Fruit fly (Drosophila melanogaster) ovary, adult (tissue): ENCODE data around the gene Galk.

Source experiments
- CG17801 ChIP-seq: fragments of 200-800 bp; optimal IDR thresholded peaks from 2 replicates; lab custom pipeline; 2019; ENCODE audit warnings: missing biosample characterization, mild to moderate bottlenecking, missing genetic modification characterization, moderate library complexity; ENCODE audit not compliant: partially characterized antibody

The Galk gene

DNA sequence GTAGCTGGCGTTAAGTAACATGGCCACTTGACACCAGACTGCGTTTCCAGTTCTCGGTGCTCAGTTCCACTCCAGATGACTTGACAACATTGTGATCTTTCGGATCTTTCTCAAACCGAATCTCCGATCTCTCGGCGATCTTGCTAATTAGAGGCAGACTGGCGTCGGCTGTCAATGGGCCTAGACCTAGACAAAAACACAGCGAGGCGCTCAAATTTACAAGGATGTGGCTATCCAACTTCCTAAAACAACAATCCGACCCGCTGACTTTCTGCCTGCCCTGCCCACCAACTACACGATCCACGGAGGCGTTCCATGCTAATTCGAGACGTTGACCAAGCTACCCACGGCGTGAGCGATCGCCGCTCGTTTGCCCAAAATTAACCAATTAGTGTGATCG, 27.9 kb upstream of the Galk start:
- no peak for TF ChIP-seq CG17801 (GFP tag; lab: Kevin White, UChicago)

DNA sequence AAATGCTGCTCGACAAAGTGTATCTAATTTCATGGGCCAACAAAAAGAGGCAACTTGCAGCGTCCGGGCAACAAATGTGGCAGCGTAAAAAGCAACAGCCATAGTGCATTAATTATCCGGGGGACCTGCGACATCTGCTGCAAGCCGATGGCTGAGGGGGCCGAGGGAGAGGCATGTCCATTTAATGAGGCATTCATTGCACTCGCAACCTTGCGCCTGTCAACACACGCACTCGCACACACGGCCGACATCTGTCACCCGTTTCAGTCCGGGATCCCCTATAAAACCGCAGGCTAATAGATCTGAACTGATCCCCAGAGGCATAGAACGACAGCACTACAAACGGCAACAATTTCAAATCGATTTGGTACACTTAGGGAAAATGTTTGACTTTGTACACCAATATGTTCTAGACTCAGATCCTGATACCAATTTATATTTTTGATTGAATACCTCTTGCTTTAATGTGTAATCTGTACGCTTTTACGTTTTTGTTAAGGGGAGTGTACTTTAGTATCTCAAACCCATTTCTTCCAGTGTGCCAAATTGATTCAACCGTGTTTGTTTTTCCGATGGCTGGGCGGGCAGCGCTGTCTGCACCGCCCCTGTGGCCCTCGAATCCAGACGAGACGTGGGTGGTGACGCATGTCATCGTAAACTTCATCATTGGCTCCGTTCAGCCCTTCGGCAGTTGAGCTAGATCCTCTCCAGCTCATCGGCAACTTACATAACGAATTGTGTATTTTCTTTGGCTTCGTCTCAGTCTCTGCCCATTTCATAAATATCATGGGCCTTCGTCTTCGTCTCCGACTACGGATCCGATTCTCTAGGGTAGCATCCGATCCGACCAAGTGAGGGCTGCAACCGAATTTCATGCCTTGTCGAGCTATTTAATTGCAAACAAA, 25.8 kb upstream of the Galk start:
- no peak for TF ChIP-seq CG17801 (GFP tag; lab: Kevin White, UChicago)

DNA sequence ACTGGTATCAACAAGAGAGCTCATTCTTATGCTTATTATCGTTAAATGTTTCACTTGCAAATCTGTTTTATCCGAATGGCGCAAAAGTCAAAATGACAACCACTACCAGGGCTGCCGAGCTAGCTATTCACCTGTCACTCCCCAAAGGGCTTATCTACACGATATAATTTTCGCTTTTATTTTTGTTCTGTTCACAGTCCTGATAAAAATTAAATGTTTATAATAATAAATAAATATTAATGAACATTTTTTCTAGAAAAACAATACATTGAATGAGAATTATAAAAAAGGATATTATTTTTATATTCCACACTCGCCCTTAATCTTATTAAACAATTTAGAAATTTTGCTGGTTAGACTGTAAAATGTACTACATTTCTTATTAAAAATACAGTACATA, 23.8 kb upstream of the Galk start, which contains the start of gene CG5194:
CG5194 (minus strand) TSS at position 101 of the 400 bp plus-strand sequence.
- TF ChIP-seq CG17801 (GFP tag; lab: Kevin White, UChicago): no peak

DNA sequence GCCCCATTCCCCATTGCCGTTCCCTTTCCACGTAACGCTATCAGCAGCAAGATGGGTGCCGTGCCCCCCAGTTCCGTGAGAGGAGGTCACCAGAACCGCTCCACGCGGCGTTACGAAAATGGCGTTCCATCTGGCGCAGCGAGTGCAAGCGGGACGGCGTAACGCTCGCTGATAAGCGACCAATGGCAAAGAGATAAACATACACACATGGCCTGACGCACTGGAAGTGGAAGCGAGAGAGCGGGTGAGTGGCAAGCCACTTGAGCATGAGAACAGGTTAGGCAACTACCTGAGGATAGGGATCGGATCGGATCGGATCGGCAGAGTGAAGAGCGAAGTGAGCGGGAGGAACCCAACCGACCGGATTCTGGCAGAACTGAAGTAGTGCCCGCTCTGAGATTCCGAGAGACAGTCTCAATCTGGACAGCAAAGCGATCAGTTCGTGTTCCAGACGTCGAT, 18.9 kb upstream of the Galk start, which contains the start of gene Doc3:
Doc3 (plus strand) TSS at position 409 of the 459 bp plus-strand sequence.
- no peak for TF ChIP-seq CG17801 (GFP tag; lab: Kevin White, UChicago)

DNA sequence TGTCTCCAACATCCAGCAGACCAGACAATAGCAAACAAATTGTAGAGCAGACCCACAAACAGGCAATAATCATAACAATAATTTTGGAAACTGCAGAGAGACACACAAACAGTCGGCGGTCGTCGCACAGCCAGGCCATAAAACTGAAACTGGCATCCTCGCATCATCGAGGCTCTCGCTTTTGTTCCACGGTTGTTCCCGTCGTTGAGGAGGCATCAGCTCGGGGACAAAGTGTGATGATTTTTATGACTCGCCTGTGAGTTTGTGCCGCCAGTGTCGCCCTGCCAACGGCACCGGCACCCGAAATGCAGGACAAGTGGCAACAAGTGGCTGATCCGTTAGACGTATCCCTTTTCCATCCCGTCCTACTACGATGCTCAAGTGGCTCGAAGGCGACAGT, 17.5 kb upstream of the Galk start:
- no peak for TF ChIP-seq CG17801 (GFP tag; lab: Kevin White, UChicago)

DNA sequence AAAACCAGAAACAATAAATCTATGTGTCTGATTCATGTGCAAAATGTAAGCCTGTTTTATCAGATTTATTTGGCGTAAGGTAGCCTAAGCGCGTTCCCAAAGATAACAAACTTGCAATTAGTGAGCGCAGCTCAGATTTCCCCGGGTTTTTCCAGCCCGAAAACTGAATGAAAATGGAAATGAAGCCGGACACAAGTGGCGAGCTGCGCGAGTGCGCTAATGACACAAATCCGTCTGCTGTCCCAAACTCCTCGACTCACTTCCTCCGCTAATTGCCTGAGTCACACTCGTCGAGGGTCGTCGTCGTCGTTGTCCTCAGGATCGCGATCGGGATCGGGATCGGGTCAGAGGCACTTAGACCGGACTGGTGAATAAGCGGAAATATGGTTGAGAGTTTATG, 16.6 kb upstream of the Galk start:
- no peak for TF ChIP-seq CG17801 (GFP tag; lab: Kevin White, UChicago)

DNA sequence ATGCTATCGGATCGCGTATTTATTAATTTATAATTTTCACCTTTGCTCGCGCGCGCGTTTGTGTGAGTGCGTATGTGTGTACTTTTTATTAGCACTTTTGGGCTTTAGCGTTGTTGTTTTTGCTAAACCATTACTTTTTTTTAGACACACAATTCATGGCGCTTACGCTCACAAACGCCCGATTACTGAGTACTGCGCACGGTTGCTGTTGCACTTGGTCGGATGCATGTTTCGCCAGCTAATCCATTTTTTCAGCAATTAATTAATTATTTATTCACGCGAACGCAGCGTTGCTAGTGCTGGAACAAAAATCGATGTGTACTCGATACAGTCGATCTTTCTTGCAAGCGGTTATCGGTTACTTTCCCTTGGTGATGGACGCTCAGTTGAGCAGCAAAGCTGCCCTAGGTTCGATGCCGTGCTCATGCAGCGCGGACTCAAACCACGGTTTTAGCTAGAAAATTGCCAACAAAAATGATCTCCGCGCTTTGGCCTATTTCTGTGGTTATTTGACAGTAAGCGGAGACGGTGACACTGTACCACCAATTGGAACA, 11.9 kb upstream of the Galk start, which contains the start of the genes smg and CG5087:
smg (minus strand) TSS at position 304 of the 554 bp plus-strand sequence.
CG5087 (plus strand) TSS at position 499 of the 554 bp plus-strand sequence.
- peak; percentile 43 for TF ChIP-seq CG17801 (GFP tag; lab: Kevin White, UChicago)

DNA sequence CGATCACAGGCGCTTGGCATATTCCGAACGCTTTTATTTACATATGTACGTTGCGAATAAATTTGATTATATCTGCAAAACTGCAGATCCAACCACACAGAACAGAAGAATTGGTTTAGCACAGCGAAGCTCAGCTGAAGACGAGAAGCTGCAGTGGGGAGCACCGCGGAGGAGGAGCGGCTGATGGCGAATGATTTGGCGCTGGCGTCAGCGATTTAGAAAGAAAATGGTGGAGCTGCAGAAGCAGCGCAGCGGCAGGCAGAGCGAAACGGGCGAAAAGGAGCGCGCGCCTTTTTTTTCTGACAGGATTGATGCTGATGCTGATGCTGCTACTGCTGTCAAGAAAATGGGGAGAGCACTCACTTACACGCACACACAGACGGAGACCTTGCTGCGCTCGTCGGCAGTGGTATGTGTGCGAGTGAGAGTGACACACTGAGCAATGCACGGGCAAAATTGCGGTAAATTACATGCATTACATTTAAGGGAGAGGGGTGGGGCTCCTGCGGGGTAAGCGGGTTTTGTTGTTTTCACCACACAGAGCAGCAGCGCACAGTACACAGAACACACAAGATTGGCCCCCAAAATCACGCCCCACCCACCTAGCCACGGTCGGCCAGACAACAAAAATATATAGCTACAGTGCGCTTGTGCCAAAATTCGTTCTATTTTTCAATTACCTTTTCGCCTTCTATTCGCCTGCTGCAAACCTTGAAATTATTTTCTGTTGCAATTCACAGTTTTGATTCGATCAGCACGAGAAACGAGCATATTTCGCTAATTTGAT, 11.2 kb upstream of the Galk start:
- TF ChIP-seq CG17801 (GFP tag; lab: Kevin White, UChicago): no peak

DNA sequence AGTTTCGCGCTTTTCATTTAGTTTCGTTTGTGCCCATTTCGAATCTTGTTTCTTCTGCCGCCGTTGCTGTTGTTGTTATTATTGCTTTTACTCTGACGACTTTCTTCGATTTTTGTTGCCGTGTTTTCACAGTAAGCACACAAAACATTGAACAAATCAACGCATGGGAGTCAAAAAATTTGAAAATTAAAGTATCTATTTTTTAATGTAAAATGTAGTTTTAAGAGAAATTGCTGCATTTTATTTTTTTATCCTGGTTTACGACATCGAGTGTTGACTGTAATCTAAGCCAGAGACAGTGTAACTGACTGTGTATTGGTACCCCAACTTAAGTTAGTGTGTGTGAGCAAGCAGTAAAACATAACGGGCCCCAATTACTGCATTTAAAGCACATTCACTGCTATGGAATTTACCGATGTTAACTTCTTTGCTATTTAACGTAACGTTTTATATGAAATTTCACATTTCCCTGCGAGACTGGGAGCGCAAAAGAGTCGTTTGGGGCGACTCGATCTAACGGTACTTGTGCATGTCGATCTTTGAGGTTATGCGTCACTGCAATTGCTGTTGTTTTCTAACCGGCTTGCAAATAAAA, 10.4 kb upstream of the Galk start:
- peak; percentile 97 for TF ChIP-seq CG17801 (GFP tag; lab: Kevin White, UChicago)

DNA sequence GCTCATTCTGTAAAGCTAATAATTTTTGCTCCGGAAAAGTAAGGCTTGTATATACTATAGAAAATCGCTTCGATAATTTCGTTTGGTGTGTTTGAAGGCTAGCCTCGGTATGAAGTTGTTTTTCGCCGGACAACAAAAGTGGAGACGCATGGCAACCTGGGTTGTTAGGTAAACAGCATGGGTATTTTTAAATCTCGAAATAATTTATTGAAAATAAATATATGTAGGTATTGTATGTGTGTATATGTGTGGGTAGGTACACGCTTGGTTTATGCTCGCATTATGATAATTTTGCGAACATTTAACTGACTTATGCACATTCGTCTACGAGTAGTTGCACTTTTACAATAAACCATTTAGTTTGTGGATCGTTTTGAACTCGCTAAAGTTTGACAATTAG, 4.2 kb upstream of the Galk start, which contains the start of gene CG5280:
CG5280 (minus strand) TSS at position 101 of the 400 bp plus-strand sequence.
- TF ChIP-seq CG17801 (GFP tag; lab: Kevin White, UChicago): no peak

DNA sequence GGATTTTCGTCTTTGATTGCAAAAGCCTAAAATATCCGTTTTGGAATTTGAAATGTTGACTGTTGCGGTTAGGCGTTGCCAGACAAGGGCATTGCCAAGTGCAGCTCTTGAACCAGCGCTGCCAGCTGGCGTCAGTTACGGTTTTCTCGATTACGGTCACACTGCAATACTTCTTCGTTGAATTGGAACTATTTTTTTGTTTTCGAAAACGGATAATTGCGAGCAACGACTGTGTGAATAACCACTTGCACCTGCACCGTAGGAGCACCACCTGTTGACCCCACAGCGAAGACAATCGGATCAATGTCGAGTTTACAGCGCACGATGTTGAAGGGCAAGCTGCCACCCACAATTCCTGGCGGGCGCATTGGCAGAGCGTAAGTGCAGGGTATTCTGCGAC, 691 bp upstream of the Galk start, which contains the start of gene CG5068:
CG5068 (plus strand) TSS at position 129 of the 400 bp plus-strand sequence.
- no peak for TF ChIP-seq CG17801 (GFP tag; lab: Kevin White, UChicago)

DNA sequence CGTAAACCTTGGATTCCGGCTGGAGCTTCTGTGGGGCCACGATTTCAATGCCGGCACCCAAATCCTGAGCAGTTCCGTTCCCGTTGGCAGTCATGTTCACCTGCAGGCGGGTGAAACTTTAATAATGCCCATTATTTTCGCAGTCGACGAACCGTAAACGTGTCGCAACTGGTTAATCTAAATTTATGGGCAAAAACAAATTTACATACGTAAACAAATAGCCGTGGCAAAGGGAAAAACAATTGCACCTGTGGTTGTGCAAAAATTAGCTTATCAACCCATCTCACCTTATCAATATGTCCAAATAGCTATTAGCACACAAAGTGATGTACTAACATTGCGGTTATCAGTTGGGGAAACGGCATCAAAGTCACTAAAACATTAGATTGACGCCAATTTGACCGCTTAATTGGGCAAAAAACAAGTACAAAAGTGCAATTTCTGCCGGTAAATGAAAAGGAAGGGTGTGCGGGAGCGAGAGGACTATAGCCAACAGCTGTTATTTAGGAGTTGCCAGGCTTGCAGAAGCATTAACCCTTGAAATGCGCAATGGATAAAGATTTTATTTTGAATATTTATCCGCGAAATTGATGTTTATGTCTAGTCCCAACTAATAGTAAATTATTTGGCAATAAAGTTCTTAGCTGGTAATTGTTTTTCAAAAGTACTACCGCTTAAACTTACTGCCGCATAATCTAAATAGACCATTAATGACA, 601 bp downstream of the Galk start:
- TF ChIP-seq CG17801 (GFP tag; lab: Kevin White, UChicago): no peak

DNA sequence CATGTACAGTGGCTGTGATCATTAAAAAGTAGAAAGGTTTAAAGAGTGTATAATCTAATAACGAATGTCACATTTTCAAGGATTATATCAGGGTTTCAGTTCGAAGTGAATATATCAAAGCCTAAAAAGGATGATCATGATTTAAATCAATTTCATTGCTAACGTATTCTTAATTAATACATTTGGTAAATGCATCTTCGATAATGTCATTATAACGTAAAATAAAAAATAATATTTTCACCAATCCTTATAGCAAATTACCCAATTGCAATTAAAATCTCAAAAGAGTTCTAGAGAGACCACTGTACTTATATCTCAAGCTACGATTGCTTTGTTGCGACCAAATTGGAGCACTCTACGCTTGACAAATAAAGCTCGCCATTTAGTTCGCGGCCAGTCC, 3.8 kb downstream of the Galk start:
- no peak for TF ChIP-seq CG17801 (GFP tag; lab: Kevin White, UChicago)

DNA sequence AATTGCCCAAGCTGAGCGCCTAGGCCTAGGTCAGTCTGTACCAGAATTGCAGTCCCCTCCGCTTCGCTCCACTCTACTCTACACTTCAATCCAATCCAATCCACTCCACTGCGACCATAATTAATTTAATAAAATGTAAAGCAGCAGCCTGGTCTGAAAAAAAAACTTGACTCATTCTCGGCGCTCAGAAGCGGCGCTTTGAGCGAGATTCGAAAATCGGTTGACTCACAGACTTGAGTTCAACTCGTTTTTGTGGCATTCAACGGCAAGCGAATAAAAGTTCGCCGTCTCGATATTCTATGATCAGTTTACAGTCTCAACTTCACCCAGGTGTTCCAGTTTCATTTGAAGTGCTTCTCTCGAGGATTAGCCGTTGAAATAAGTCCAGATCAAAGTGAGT, 4.4 kb downstream of the Galk start, which contains the start of gene CG13314:
CG13314 (plus strand) TSS at position 301 of the 400 bp plus-strand sequence.
- no peak for TF ChIP-seq CG17801 (GFP tag; lab: Kevin White, UChicago)
